Worm (Caenorhabditis elegans): Measurements from ENCODE around the gene C05E4.12.
A peak's percentile ranks its signal among the peaks of the same experiment; 100 is the strongest.

The C05E4.12 gene

ce11 chrV:728822-729493, 32.8 kb downstream of the C05E4.12 start:
- TF ChIP-seq somi-1 (GFP tag; optimal IDR thresholded peaks at IDR 0.05) = peak; percentile 67
- peak; percentile 42 for TF ChIP-seq ztf-22 (GFP tag; optimal IDR thresholded peaks at IDR 0.05)
- peak; percentile 64 for TF ChIP-seq repo-1 (tag; optimal IDR thresholded peaks at IDR 0.05)
- TF ChIP-seq Y95B8A.8 (GFP tag; IDR thresholded peaks at IDR 0.05) = 0 out of 2 replicates have a peak, but pooled peaks have one; percentile 27
- TF ChIP-seq ztf-26 (tag; optimal IDR thresholded peaks at IDR 0.05) = peak; percentile 16
- peak; percentile 54 for TF ChIP-seq chd-7 (tag; optimal IDR thresholded peaks at IDR 0.05)
- TF ChIP-seq tlf-1 (GFP tag; optimal IDR thresholded peaks at IDR 0.05) = peak; percentile 54
- peak; percentile 24 for TF ChIP-seq lin-40 (tag; optimal IDR thresholded peaks at IDR 0.05)
- TF ChIP-seq T26A5.8 (tag; optimal IDR thresholded peaks at IDR 0.05) = no peak
- TF ChIP-seq cebp-1 (GFP tag; IDR thresholded peaks at IDR 0.05) = no peak
- peak; percentile 44 for TF ChIP-seq cebp-1 (tag; optimal IDR thresholded peaks at IDR 0.05)
- TF ChIP-seq K12H6.12 (tag; optimal IDR thresholded peaks at IDR 0.05) = peak; percentile 32
- TF ChIP-seq Y53F4B.3 (GFP tag; IDR thresholded peaks at IDR 0.05) = no peak
- no peak for TF ChIP-seq nhr-27 (tag; optimal IDR thresholded peaks at IDR 0.05)
- TF ChIP-seq F57C9.4 (tag; optimal IDR thresholded peaks at IDR 0.05) = peak; percentile 8
- TF ChIP-seq B0336.3 (GFP tag; IDR thresholded peaks at IDR 0.05) = peak; percentile 66
- peak; percentile 22 for TF ChIP-seq attf-5 (GFP tag; optimal IDR thresholded peaks at IDR 0.05)
- TF ChIP-seq let-526 (GFP tag; IDR thresholded peaks at IDR 0.05) = peak; percentile 40; the same call in 1 of the 2 replicates
- TF ChIP-seq ZK185.1 (tag; optimal IDR thresholded peaks at IDR 0.05; ENCODE audit: poor library complexity, severe bottlenecking) = peak; percentile 29
- TF ChIP-seq aptf-2 (GFP tag; conservative IDR thresholded peaks at IDR 0.05) = no peak
- peak; percentile 85 for TF ChIP-seq ama-1 (optimal IDR thresholded peaks at IDR 0.05)
- TF ChIP-seq ama-1 (GFP tag; optimal IDR thresholded peaks at IDR 0.05) = no peak
- no peak for TF ChIP-seq mxl-1 (tag; optimal IDR thresholded peaks at IDR 0.05)
- peak; percentile 23 for TF ChIP-seq nhr-80 (tag; optimal IDR thresholded peaks at IDR 0.05)
- TF ChIP-seq let-607 (tag; optimal IDR thresholded peaks at IDR 0.05) = peak in 1 of 2 experiments; percentile 18

- TF ChIP-seq B0035.1 (tag; optimal IDR thresholded peaks at IDR 0.05) (peak; percentile 39), nfya-1 (tag; optimal IDR thresholded peaks at IDR 0.05; ENCODE audit: borderline replicate concordance, insufficient read depth) (no peak), ets-4 (GFP tag; optimal IDR thresholded peaks at IDR 0.05) (no peak), cebp-1 (GFP tag; IDR thresholded peaks at IDR 0.05) (no peak; the same call in 1 of the 2 replicates), cebp-1 (tag; optimal IDR thresholded peaks at IDR 0.05) (peak; percentile 70), ztf-25 (GFP tag; IDR thresholded peaks at IDR 0.05) (0 out of 2 replicates have a peak, but pooled peaks have one; percentile 46), sea-2 (GFP tag; IDR thresholded peaks at IDR 0.05) (no peak), xnd-1 (tag; optimal IDR thresholded peaks at IDR 0.05) (no peak), F22D6.2 (tag; optimal IDR thresholded peaks at IDR 0.05) (peak; percentile 28), ztf-28 (GFP tag; IDR thresholded peaks at IDR 0.05) (0 out of 2 replicates have a peak, but pooled peaks have one; percentile 46), K11D2.4 (GFP tag; IDR thresholded peaks at IDR 0.05) (peak; percentile 73), him-1 (tag; optimal IDR thresholded peaks at IDR 0.05) (no peak), ceh-100 (GFP tag; IDR thresholded peaks at IDR 0.05) (no peak), hlh-26 (GFP tag; conservative IDR thresholded peaks at IDR 0.05) (0 out of 2 replicates have a peak, but pooled peaks have one; percentile 67), dpff-1 (tag; optimal IDR thresholded peaks at IDR 0.05) (peak; percentile 68), ama-1 (optimal IDR thresholded peaks at IDR 0.05) (peak; percentile 97), ama-1 (GFP tag; optimal IDR thresholded peaks at IDR 0.05) (no peak), lsy-27 (tag; optimal IDR thresholded peaks at IDR 0.05; ENCODE audit: borderline replicate concordance, insufficient read depth) (no peak), tbx-9 (tag; optimal IDR thresholded peaks at IDR 0.05; ENCODE audit: borderline replicate concordance) (no peak), nhr-179 (tag; optimal IDR thresholded peaks at IDR 0.05) (no peak), ekl-4 (GFP tag; IDR thresholded peaks at IDR 0.05) (no peak), bed-2 (GFP tag; IDR thresholded peaks at IDR 0.05) (no peak), T26A5.8 (tag; optimal IDR thresholded peaks at IDR 0.05) (no peak), D2030.7 (GFP tag; IDR thresholded peaks at IDR 0.05) (no peak), sdz-38 (tag; optimal IDR thresholded peaks at IDR 0.05) (no peak)
Measured at ce11 chrV:727484-728351, 34.1 kb downstream of the C05E4.12 start, which contains the start of the genes icl-1 and srh-2. Gene icl-1, minus strand, starts transcription at chrV:728004. Gene srh-2, plus strand, starts transcription at chrV:728301.
